Worm (Caenorhabditis elegans) whole organism, L4/young adult: ENCODE results near the gene srbc-63.

Experiments
- dao-5 ChIP-seq: sonication (generic microtip); optimal IDR thresholded peaks from 2 replicates; lab custom pipeline; 2016; ENCODE audit warnings: missing genotype, missing genetic modification characterization, moderate library complexity, missing compliant biosample characterization
- him-1 ChIP-seq: sonication (generic microtip); optimal IDR thresholded peaks from 2 replicates; lab custom pipeline; 2016; ENCODE audit warnings: missing genotype, missing genetic modification reagents, missing genetic modification characterization, missing compliant biosample characterization

DNA sequence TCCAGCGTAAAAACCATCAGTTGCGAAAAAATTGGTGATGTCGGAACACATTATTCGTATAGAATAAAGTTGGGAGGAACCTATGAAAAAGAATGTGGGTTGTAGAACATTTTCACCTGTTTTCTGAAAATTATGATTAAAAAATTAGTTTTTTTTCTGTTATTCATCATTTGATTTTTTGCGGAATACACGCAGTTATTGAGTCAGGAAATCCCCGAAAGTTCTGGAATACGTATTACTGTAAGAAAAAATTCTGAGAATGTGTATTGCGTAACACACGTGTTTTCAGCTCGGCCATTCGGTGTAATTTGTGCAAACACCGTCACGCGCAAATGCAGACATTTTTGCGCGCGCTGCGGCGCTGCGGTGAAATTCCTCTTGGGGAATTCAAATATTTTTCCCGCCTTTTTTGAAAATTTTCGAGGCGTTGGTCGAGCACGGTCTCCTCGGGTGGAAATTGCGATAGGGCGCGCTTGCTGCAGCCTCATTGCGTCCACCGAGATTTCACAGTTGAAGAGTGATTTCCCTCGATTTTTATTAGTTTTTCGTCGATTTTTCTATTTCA, 23.6 kb downstream of the srbc-63 start, which contains the start of gene srh-170:
- no peak for TF ChIP-seq dao-5 (tag; lab: Kevin White, UChicago)
- no peak for TF ChIP-seq him-1 (tag; lab: Kevin White, UChicago)
